Worm (Caenorhabditis elegans): ENCODE results near the gene C47E12.12.

Gene C47E12.12

DNA sequence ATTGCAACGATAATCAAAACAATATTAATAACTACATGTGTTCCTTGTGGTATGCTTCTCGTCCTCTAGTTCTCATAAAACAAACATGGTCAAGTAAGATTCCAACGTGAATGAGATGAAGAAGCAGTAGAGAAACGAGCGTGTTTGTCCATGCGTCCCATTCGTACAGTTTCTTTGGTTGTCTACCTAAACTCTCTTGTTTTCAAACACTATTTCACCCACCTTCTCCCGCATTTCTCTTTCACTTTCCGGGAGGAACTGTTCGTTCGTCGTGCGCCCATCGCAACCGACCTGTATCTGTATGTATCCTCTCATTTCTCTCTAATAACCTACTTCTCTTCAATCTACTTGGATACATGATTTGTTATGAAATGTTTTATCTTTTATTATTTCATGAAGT, 35.2 kb upstream of the C47E12.12 start:
- TF ChIP-seq ces-1 (GFP tag; optimal IDR thresholded peaks at IDR 0.05) (no peak), tbx-8 (GFP tag; optimal IDR thresholded peaks at IDR 0.05) (no peak), mab-5 (tag; optimal IDR thresholded peaks at IDR 0.05) (no peak), ztf-11 (tag; optimal IDR thresholded peaks at IDR 0.05) (no peak), lin-32 (GFP tag; optimal IDR thresholded peaks at IDR 0.05) (no peak), ceh-83 (GFP tag; optimal IDR thresholded peaks at IDR 0.05) (no peak), bed-3 (GFP tag; optimal IDR thresholded peaks at IDR 0.05) (no peak), pha-4 (tag; optimal IDR thresholded peaks at IDR 0.05) (peak; percentile 57), nhr-28 (tag; optimal IDR thresholded peaks at IDR 0.05) (no peak), cnd-1 (tag; optimal IDR thresholded peaks at IDR 0.05) (no peak), elt-3 (tag; optimal IDR thresholded peaks at IDR 0.05) (no peak), flh-1 (GFP tag; optimal IDR thresholded peaks at IDR 0.05) (no peak), drap-1 (GFP tag; optimal IDR thresholded peaks at IDR 0.05) (no peak), nhr-2 (tag; optimal IDR thresholded peaks at IDR 0.05) (no peak), blmp-1 (tag; optimal IDR thresholded peaks at IDR 0.05) (peak; percentile 82), nhr-76 (tag; optimal IDR thresholded peaks at IDR 0.05) (no peak), unc-120 (tag; optimal IDR thresholded peaks at IDR 0.05; ENCODE audit: poor library complexity, severe bottlenecking) (no peak), unc-39 (tag; optimal IDR thresholded peaks at IDR 0.05) (no peak), snpc-4 (tag; optimal IDR thresholded peaks at IDR 0.05) (no peak), sptf-1 (tag; optimal IDR thresholded peaks at IDR 0.05) (no peak), ceh-39 (tag; optimal IDR thresholded peaks at IDR 0.05) (no peak), nhr-237 (tag; optimal IDR thresholded peaks at IDR 0.05) (peak; percentile 15), sem-2 (GFP tag; optimal IDR thresholded peaks at IDR 0.05) (no peak)

DNA sequence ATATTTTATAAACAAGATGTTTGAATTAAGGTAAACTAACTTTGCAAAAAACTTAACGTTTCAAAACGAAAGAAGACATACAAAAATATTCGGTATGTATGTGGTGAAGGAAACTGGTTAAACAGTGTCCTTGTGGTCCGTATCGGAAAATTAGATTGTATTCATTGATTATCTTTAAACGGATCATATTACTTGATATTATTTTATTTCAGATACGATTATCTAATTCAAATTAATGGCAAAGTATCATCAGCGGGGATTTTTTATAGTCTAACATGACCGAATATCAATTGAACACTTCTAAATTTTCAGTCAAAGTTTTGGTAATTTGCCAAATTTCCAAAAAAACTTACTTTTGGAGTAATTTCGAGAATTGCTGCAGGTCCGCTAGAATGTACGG, 34.3 kb upstream of the C47E12.12 start, which contains the start of gene C47E12.13:
Gene C47E12.13 (minus strand): TSS at position 101 of the 400 bp plus-strand sequence.
- TF ChIP-seq tbx-8 (GFP tag; optimal IDR thresholded peaks at IDR 0.05): no peak
- TF ChIP-seq mls-2 (tag; optimal IDR thresholded peaks at IDR 0.05): no peak
- TF ChIP-seq lin-13 (tag; optimal IDR thresholded peaks at IDR 0.05): no peak
- TF ChIP-seq nhr-12 (tag; optimal IDR thresholded peaks at IDR 0.05): no peak
- no peak for TF ChIP-seq nhr-28 (tag; optimal IDR thresholded peaks at IDR 0.05)
- TF ChIP-seq nhr-2 (tag; optimal IDR thresholded peaks at IDR 0.05): no peak
- no peak for TF ChIP-seq mep-1 (tag; optimal IDR thresholded peaks at IDR 0.05)
- no peak for TF ChIP-seq nhr-237 (tag; optimal IDR thresholded peaks at IDR 0.05)
- TF ChIP-seq flh-1 (GFP tag; optimal IDR thresholded peaks at IDR 0.05): no peak
- TF ChIP-seq lsy-2 (tag; optimal IDR thresholded peaks at IDR 0.05): no peak
- TF ChIP-seq unc-120 (tag; optimal IDR thresholded peaks at IDR 0.05; ENCODE audit: poor library complexity, severe bottlenecking): no peak
- TF ChIP-seq snpc-4 (tag; optimal IDR thresholded peaks at IDR 0.05): no peak
- no peak for TF ChIP-seq ceh-83 (GFP tag; optimal IDR thresholded peaks at IDR 0.05)
- TF ChIP-seq bed-3 (GFP tag; optimal IDR thresholded peaks at IDR 0.05): no peak
- no peak for TF ChIP-seq nhr-76 (tag; optimal IDR thresholded peaks at IDR 0.05)
- no peak for TF ChIP-seq unc-39 (tag; optimal IDR thresholded peaks at IDR 0.05)

ce11 chrIV:10003372-10003771, 30.8 kb upstream of the C47E12.12 start, which contains the start of the genes C47E12.2 and sars-1:
C47E12.2 (minus strand) TSS chrIV:10003502.
sars-1 (plus strand) TSS chrIV:10003726.
- TF ChIP-seq nhr-237 (tag; optimal IDR thresholded peaks at IDR 0.05) (no peak), lsy-2 (tag; optimal IDR thresholded peaks at IDR 0.05) (peak; percentile 90)

DNA sequence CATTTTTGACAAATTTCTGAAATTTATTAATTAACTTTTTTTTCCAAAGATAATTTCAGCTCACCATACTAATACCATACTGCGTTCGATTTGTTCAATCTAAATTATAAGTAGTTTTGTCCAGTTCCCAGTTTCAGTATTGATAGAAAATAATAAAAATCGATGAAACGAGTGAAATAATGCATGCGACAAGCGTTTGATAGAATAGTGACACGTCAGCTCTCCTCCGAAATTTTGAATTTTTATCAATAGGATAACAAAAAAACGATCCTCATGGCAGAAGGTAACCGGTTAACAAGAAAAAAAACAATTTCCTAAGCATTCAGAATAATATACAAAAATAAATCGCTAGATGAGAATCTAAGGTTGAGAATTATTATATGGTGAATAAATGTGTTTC, 29.2 kb upstream of the C47E12.12 start, which contains the start of gene C47E12.3:
Gene C47E12.3 (minus strand): TSS at position 101 of the 400 bp plus-strand sequence.
- TF ChIP-seq tbx-8 (GFP tag; optimal IDR thresholded peaks at IDR 0.05): no peak
- no peak for TF ChIP-seq hlh-1 (tag; optimal IDR thresholded peaks at IDR 0.05)
- TF ChIP-seq blmp-1 (tag; optimal IDR thresholded peaks at IDR 0.05): no peak
- TF ChIP-seq drap-1 (GFP tag; optimal IDR thresholded peaks at IDR 0.05): no peak
- no peak for TF ChIP-seq unc-62 (GFP tag; optimal IDR thresholded peaks at IDR 0.05)
- no peak for TF ChIP-seq sem-2 (GFP tag; optimal IDR thresholded peaks at IDR 0.05)
- no peak for TF ChIP-seq flh-1 (GFP tag; optimal IDR thresholded peaks at IDR 0.05)
- TF ChIP-seq elt-3 (tag; optimal IDR thresholded peaks at IDR 0.05): no peak
- TF ChIP-seq nhr-2 (tag; optimal IDR thresholded peaks at IDR 0.05): no peak
- TF ChIP-seq unc-120 (tag; optimal IDR thresholded peaks at IDR 0.05; ENCODE audit: poor library complexity, severe bottlenecking): no peak
- TF ChIP-seq lsy-2 (tag; optimal IDR thresholded peaks at IDR 0.05): no peak
- no peak for TF ChIP-seq mep-1 (tag; optimal IDR thresholded peaks at IDR 0.05)
- no peak for TF ChIP-seq cnd-1 (tag; optimal IDR thresholded peaks at IDR 0.05)

DNA sequence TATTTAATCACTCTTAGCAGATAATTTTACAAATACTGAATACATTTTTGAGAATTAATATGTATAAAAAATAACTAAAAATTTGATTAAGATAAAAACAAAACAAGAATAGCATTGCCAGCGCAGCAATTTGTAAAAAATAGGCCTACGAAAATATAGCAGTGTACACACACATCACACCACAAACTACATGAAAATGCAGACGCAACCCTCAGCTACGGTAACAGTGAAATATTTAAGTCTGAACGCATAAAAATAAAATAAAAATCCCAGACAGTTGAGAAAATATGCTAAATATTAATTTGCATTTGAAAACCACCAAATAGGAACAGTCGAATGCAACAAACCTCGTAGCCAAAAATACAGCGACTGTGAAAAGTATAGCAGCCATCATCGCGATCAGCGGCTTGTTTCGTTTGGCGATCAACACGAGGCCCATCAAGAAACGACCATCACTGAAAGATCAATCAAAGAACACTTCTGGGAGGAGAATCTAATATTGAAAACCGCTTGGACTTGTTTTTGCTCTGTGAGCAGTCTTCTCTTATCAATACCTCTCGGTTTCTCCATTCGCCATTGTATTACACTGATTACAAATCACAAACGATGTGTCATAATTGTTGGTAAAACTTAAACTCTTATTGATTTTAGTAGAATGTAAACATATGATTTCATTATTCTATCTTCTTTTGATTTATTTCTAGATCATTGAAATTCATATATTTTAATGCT, 26.1 kb upstream of the C47E12.12 start, which contains the start of gene pyp-1:
Gene pyp-1 (minus strand): TSS at position 439 of the 732 bp plus-strand sequence.
- no peak for TF ChIP-seq bed-3 (GFP tag; optimal IDR thresholded peaks at IDR 0.05)
- TF ChIP-seq lsy-2 (tag; optimal IDR thresholded peaks at IDR 0.05): peak; percentile 54

Measured in whole organism, mixed stage, embryonic.